Worm (Caenorhabditis elegans) whole organism, L1 larva: Measurements from ENCODE around the gene flp-6.

Experiments used
- aha-1 ChIP-seq: fragments of 150-350 bp; optimal IDR thresholded peaks from 2 replicates; lab custom pipeline; 2014; ENCODE audit warnings: missing biosample characterization, missing genetic modification characterization
- ceh-90 ChIP-seq: sonication (generic microtip); optimal IDR thresholded peaks from 2 replicates; lab custom pipeline; 2016; ENCODE audit warnings: missing genetic modification characterization, missing compliant biosample characterization
- fkh-10 ChIP-seq: sonication (generic microtip); optimal IDR thresholded peaks from 2 replicates; lab custom pipeline; 2017; ENCODE audit warnings: missing biosample characterization, missing genetic modification reagents, missing genetic modification characterization
- isw-1 ChIP-seq: fragments of 200-800 bp; sonication (Bioruptor generic); IDR thresholded peaks from 2 replicates; pipeline ENCODE4 v1.3.6; 2022; ENCODE audit warnings: missing genetic modification characterization, missing compliant biosample characterization
- jun-1 ChIP-seq: fragments of 150-350 bp; optimal IDR thresholded peaks from 2 replicates; lab custom pipeline; 2014; ENCODE audit warnings: missing biosample characterization, missing genetic modification reagents, missing genetic modification characterization
- lin-39 ChIP-seq: fragments of 150-350 bp; optimal IDR thresholded peaks from 2 replicates; lab custom pipeline; 2014; ENCODE audit warnings: missing biosample characterization, missing genetic modification reagents, missing genetic modification characterization
- mef-2 ChIP-seq: fragments of 150-350 bp; optimal IDR thresholded peaks from 2 replicates; lab custom pipeline; 2014; ENCODE audit warnings: missing biosample characterization, missing genetic modification characterization
- nhr-12 ChIP-seq: sonication (generic microtip); optimal IDR thresholded peaks from 2 replicates; lab custom pipeline; 2017; ENCODE audit warnings: missing biosample characterization, missing genetic modification characterization
- tlp-1 ChIP-seq: fragments of 150-350 bp; optimal IDR thresholded peaks from 2 replicates; lab custom pipeline; 2014; ENCODE audit warnings: missing biosample characterization, missing genetic modification characterization
- unc-62 ChIP-seq: fragments of 150-350 bp; optimal IDR thresholded peaks from 2 replicates; lab custom pipeline; 2014; ENCODE audit warnings: missing biosample characterization, missing genetic modification reagents, missing genetic modification characterization
- ztf-11 ChIP-seq, 2 experiments: sonication (generic microtip); optimal IDR thresholded peaks; 2 replicates each; lab custom pipeline; 2016 to 2017; ENCODE audit warnings: missing genetic modification characterization in 2 of 2, missing biosample characterization in 1 of 2, missing compliant biosample characterization in 1 of 2

DNA sequence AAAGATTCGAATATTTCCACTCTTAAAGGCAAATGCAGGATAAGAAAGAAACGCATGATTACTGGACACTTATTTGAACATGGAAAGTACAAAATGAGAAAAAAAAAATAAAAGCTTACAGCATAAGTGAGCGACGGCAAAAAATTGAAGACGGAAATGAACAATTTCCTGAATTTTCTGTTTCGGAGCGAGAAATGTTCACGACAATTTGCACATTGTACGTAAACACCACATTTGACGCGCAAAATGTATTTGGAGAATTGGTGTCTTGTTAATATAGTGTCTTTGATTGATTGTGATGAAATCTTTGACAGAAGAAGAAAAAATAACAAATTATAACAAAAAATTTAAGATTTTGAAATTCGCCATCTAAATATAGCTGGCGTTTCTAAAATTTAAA is 46.2 kb upstream of the flp-6 start, which contains the start of gene F36D4.5:
- TF ChIP-seq tlp-1 (tag; lab: Kevin White, UChicago) = no peak
- no peak for TF ChIP-seq ztf-11 (tag; optimal IDR thresholded peaks at IDR 0.05; lab: Kevin White, UChicago)
- no peak for TF ChIP-seq jun-1 (tag; lab: Kevin White, UChicago)
- no peak for TF ChIP-seq mef-2 (tag; lab: Kevin White, UChicago)
- peak; percentile 54 for TF ChIP-seq fkh-10 (GFP tag; lab: Kevin White, UChicago)
- no peak for TF ChIP-seq lin-39
- no peak for TF ChIP-seq ceh-90 (tag; lab: Kevin White, UChicago)
- no peak for TF ChIP-seq nhr-12 (tag; lab: Kevin White, UChicago)
- no peak for TF ChIP-seq aha-1 (tag; lab: Kevin White, UChicago)
- no peak for TF ChIP-seq unc-62 (GFP tag; lab: Kevin White, UChicago)
- no peak for TF ChIP-seq isw-1
